Worm (Caenorhabditis elegans) whole organism, L3 larva: ENCODE data around the gene egl-6.

Source experiments
- R02D3.7 ChIP-seq: fragments of 150-350 bp; optimal IDR thresholded peaks from 2 replicates; lab custom pipeline; 2014; ENCODE audit warnings: missing biosample characterization, missing genetic modification characterization
- ZK546.5 ChIP-seq: sonication (generic microtip); optimal IDR thresholded peaks from 2 replicates; lab custom pipeline; 2017; ENCODE audit warnings: missing biosample characterization, missing genetic modification characterization
- ama-1 ChIP-seq: fragments of 150-350 bp; optimal IDR thresholded peaks from 2 replicates; lab custom pipeline; 2018
- ceh-16 ChIP-seq: sonication (generic microtip); optimal IDR thresholded peaks from 2 replicates; lab custom pipeline; 2017; ENCODE audit warnings: missing biosample characterization, missing genetic modification characterization
- ceh-82 ChIP-seq: fragments of 150-350 bp; optimal IDR thresholded peaks from 2 replicates; lab custom pipeline; 2014; ENCODE audit warnings: missing biosample characterization, missing genetic modification characterization
- ceh-9 ChIP-seq: sonication (generic microtip); optimal IDR thresholded peaks from 2 replicates; lab custom pipeline; 2018; ENCODE audit warnings: missing biosample characterization, missing genetic modification characterization
- daf-12 ChIP-seq: fragments of 150-350 bp; optimal IDR thresholded peaks from 2 replicates; lab custom pipeline; 2014; ENCODE audit warnings: missing biosample characterization, missing genetic modification reagents, missing genetic modification characterization
- egl-27 ChIP-seq: sonication (generic microtip); optimal IDR thresholded peaks from 4 replicates; lab custom pipeline; 2017; ENCODE audit warnings: missing biosample characterization, missing genetic modification reagents, missing genetic modification characterization
- elt-1 ChIP-seq: fragments of 150-350 bp; optimal IDR thresholded peaks from 2 replicates; lab custom pipeline; 2014; ENCODE audit warnings: missing biosample characterization, missing genetic modification characterization
- elt-2 ChIP-seq: sonication (generic microtip); optimal IDR thresholded peaks from 2 replicates; lab custom pipeline; 2016; ENCODE audit warnings: missing genetic modification reagents, mild to moderate bottlenecking, missing genetic modification characterization, missing compliant biosample characterization
- elt-3 ChIP-seq, 3 experiments: fragments of 150-350 bp in 1 of 3; sonication (generic microtip) in 2 of 3; optimal IDR thresholded peaks; 2 replicates in 2 of 3; 4 replicates in 1 of 3; lab custom pipeline; 2014 to 2017; ENCODE audit warnings: missing biosample characterization in 3 of 3, missing genetic modification characterization in 3 of 3
- fkh-10 ChIP-seq: sonication (generic microtip); optimal IDR thresholded peaks from 2 replicates; lab custom pipeline; 2017; ENCODE audit warnings: missing biosample characterization, missing genetic modification reagents, missing genetic modification characterization
- fkh-2 ChIP-seq: fragments of 150-350 bp; optimal IDR thresholded peaks from 2 replicates; lab custom pipeline; 2014; ENCODE audit warnings: missing biosample characterization, missing genetic modification reagents, missing genetic modification characterization
- jun-1 ChIP-seq: fragments of 150-350 bp; optimal IDR thresholded peaks from 2 replicates; lab custom pipeline; 2014; ENCODE audit warnings: missing biosample characterization, missing genetic modification reagents, missing genetic modification characterization
- lin-15B ChIP-seq: fragments of 150-350 bp; optimal IDR thresholded peaks from 2 replicates; lab custom pipeline; 2014; ENCODE audit warnings: missing biosample characterization, missing genetic modification characterization
- lsy-12 ChIP-seq: sonication (generic microtip); optimal IDR thresholded peaks from 2 replicates; lab custom pipeline; 2016; ENCODE audit warnings: mild to moderate bottlenecking, missing genetic modification characterization, missing compliant biosample characterization
- mdl-1 ChIP-seq: fragments of 150-350 bp; optimal IDR thresholded peaks from 2 replicates; lab custom pipeline; 2014; ENCODE audit warnings: missing biosample characterization, missing genetic modification characterization
- mml-1 ChIP-seq: fragments of 150-350 bp; sonication (generic microtip); optimal IDR thresholded peaks from 3 replicates; lab custom pipeline; 2014; ENCODE audit warnings: missing biosample characterization, missing genetic modification characterization
- nfya-1 ChIP-seq: sonication (generic microtip); optimal IDR thresholded peaks from 2 replicates; lab custom pipeline; 2017; ENCODE audit warnings: missing genetic modification characterization, mild to moderate bottlenecking, missing compliant biosample characterization, antibody characterized with exemption, moderate library complexity; ENCODE audit not compliant: insufficient read depth
- nhr-11 ChIP-seq: fragments of 150-350 bp; optimal IDR thresholded peaks from 2 replicates; lab custom pipeline; 2014; ENCODE audit warnings: missing biosample characterization, missing genetic modification characterization
- nhr-237 ChIP-seq: fragments of 150-350 bp; optimal IDR thresholded peaks from 2 replicates; lab custom pipeline; 2014; ENCODE audit warnings: missing biosample characterization, missing genetic modification characterization
- nhr-25 ChIP-seq: sonication (generic microtip); optimal IDR thresholded peaks from 2 replicates; lab custom pipeline; 2017; ENCODE audit warnings: missing biosample characterization, missing genetic modification characterization
- nhr-43 ChIP-seq: sonication (generic microtip); optimal IDR thresholded peaks from 2 replicates; lab custom pipeline; 2016; ENCODE audit warnings: mild to moderate bottlenecking, missing genetic modification characterization, missing compliant biosample characterization; ENCODE audit not compliant: poor library complexity, severe bottlenecking
- nhr-76 ChIP-seq: fragments of 150-350 bp; sonication (generic microtip); optimal IDR thresholded peaks from 5 replicates; lab custom pipeline; 2014; ENCODE audit warnings: missing biosample characterization, missing genetic modification characterization
- nhr-77 ChIP-seq: fragments of 150-350 bp; optimal IDR thresholded peaks from 2 replicates; lab custom pipeline; 2014; ENCODE audit warnings: missing biosample characterization, missing genetic modification characterization
- pha-4 ChIP-seq: fragments of 150-350 bp; optimal IDR thresholded peaks from 2 replicates; lab custom pipeline; 2014; ENCODE audit warnings: missing biosample characterization, missing genetic modification reagents, missing genetic modification characterization
- pqm-1 ChIP-seq: fragments of 150-350 bp; optimal IDR thresholded peaks from 2 replicates; lab custom pipeline; 2017; ENCODE audit warnings: missing biosample characterization, missing genetic modification characterization, inconsistent platforms
- sea-2 ChIP-seq: fragments of 150-350 bp; sonication (generic microtip); optimal IDR thresholded peaks from 4 replicates; lab custom pipeline; 2014; ENCODE audit warnings: missing biosample characterization, missing genetic modification reagents, missing genetic modification characterization
- snpc-4 ChIP-seq: fragments of 150-350 bp; optimal IDR thresholded peaks from 2 replicates; lab custom pipeline; 2014; ENCODE audit warnings: missing biosample characterization, missing genetic modification characterization
- tbx-2 ChIP-seq: sonication (generic microtip); optimal IDR thresholded peaks from 2 replicates; lab custom pipeline; 2016; ENCODE audit warnings: mild to moderate bottlenecking, missing genetic modification characterization, missing compliant biosample characterization
- unc-39 ChIP-seq: sonication (generic microtip); optimal IDR thresholded peaks from 4 replicates; lab custom pipeline; 2017; ENCODE audit warnings: missing biosample characterization, missing genetic modification characterization
- unc-62 ChIP-seq: fragments of 150-350 bp; sonication (generic microtip); optimal IDR thresholded peaks from 4 replicates; lab custom pipeline; 2014; ENCODE audit warnings: missing biosample characterization, missing genetic modification reagents, missing genetic modification characterization
- zag-1 ChIP-seq: fragments of 150-350 bp; optimal IDR thresholded peaks from 2 replicates; lab custom pipeline; 2014; ENCODE audit warnings: missing biosample characterization, missing genetic modification characterization
- ztf-11 ChIP-seq: fragments of 150-350 bp; optimal IDR thresholded peaks from 2 replicates; lab custom pipeline; 2014; ENCODE audit warnings: missing biosample characterization, missing genetic modification characterization

egl-6 gene

ce11 chrX:5901499-5901898 is 29.4 kb upstream of the egl-6 start:
- TF ChIP-seq lsy-12 (tag; lab: Kevin White, UChicago), result no peak
- no peak for TF ChIP-seq nhr-43 (tag; lab: Kevin White, UChicago)
- TF ChIP-seq nhr-77 (tag; lab: Kevin White, UChicago), result no peak
- TF ChIP-seq fkh-2, result no peak
- TF ChIP-seq R02D3.7 (tag; lab: Kevin White, UChicago), result no peak
- no peak for TF ChIP-seq elt-1 (tag; lab: Kevin White, UChicago)
- TF ChIP-seq ZK546.5 (tag; lab: Kevin White, UChicago), result no peak
- TF ChIP-seq pha-4 (tag; lab: Kevin White, UChicago), result no peak
- no peak for TF ChIP-seq zag-1 (tag; lab: Kevin White, UChicago)
- TF ChIP-seq ceh-82 (tag; lab: Kevin White, UChicago), result no peak
- TF ChIP-seq mdl-1, result no peak
- TF ChIP-seq mml-1 (tag; lab: Kevin White, UChicago), result no peak
- no peak for TF ChIP-seq snpc-4
- TF ChIP-seq, all 47 proteins: peak for 0

- TF ChIP-seq nhr-25 (tag; lab: Kevin White, UChicago), result no peak
- no peak for TF ChIP-seq snpc-4
- TF ChIP-seq ceh-9, result no peak
- TF ChIP-seq elt-1 (tag; lab: Kevin White, UChicago), result no peak
- no peak for TF ChIP-seq jun-1 (tag; lab: Kevin White, UChicago)
- no peak for TF ChIP-seq mdl-1
- TF ChIP-seq elt-3 (tag; optimal IDR thresholded peaks at IDR 0.05; lab: Kevin White, UChicago), result no peak
- TF ChIP-seq sea-2 (GFP tag; lab: Kevin White, UChicago), result no peak
Observed at ce11 chrX:5903896-5904295, 27.0 kb upstream of the egl-6 start.

DNA sequence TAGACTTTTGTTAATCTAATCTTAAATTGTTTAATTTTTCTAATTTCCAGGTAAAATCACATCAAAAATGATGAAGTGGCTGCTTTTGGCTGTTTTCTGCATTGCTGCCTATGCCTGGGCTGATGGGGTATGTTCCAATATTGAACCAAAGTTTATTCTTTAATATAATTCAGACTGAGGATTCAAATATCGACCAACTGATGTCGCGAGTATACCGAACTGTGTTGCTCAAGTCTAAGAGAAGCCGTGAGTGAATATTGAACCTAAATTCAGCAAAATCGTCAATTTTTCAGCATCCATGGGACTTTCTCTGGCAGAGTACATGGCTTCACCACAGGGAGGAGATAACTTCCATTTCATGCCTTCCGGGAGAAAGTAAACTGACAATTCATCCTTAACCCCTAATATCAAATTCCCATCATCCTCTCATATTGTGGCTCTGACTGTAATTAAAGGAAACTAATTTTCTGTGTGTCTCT is 26.3 kb upstream of the egl-6 start, which contains the start of gene nlp-49:
TSS of gene nlp-49 (plus strand) at position 51 of the 479 bp plus-strand sequence.
- TF ChIP-seq nhr-43 (tag; lab: Kevin White, UChicago), result no peak
- no peak for TF ChIP-seq R02D3.7 (tag; lab: Kevin White, UChicago)
- TF ChIP-seq jun-1 (tag; lab: Kevin White, UChicago), result no peak
- TF ChIP-seq ceh-82 (tag; lab: Kevin White, UChicago), result no peak
- no peak for TF ChIP-seq egl-27
- TF ChIP-seq unc-39 (tag; lab: Kevin White, UChicago), result no peak
- no peak for TF ChIP-seq nhr-25 (tag; lab: Kevin White, UChicago)
- TF ChIP-seq nhr-76, result no peak
- no peak for TF ChIP-seq snpc-4
- TF ChIP-seq nfya-1 (tag; lab: Kevin White, UChicago), result no peak
- no peak for TF ChIP-seq ama-1 (lab: Kevin White, UChicago)
- no peak for TF ChIP-seq daf-12 (tag; lab: Kevin White, UChicago)
- TF ChIP-seq sea-2 (GFP tag; lab: Kevin White, UChicago), result no peak
- no peak for TF ChIP-seq ceh-16 (tag; lab: Kevin White, UChicago)
- TF ChIP-seq elt-1 (tag; lab: Kevin White, UChicago), result no peak
- TF ChIP-seq lin-15B (tag; lab: Kevin White, UChicago), result no peak
- TF ChIP-seq pha-4 (tag; lab: Kevin White, UChicago), result no peak
- TF ChIP-seq mml-1 (tag; lab: Kevin White, UChicago), result no peak
- no peak for TF ChIP-seq ztf-11 (tag; lab: Kevin White, UChicago)
- TF ChIP-seq, all 47 proteins: peak for 0

ce11 chrX:5905764-5906163 is 25.2 kb upstream of the egl-6 start:
- TF ChIP-seq pqm-1 (tag; lab: Kevin White, UChicago) (no peak), ama-1 (lab: Kevin White, UChicago) (no peak), ceh-16 (tag; lab: Kevin White, UChicago) (no peak), elt-1 (tag; lab: Kevin White, UChicago) (no peak), nhr-25 (tag; lab: Kevin White, UChicago) (no peak), tbx-2 (no peak), fkh-10 (GFP tag; lab: Kevin White, UChicago) (no peak)

- no peak for TF ChIP-seq lsy-12 (tag; lab: Kevin White, UChicago)
- no peak for TF ChIP-seq ztf-11 (tag; lab: Kevin White, UChicago)
- no peak for TF ChIP-seq nhr-77 (tag; lab: Kevin White, UChicago)
- TF ChIP-seq mdl-1, result no peak
- TF ChIP-seq elt-1 (tag; lab: Kevin White, UChicago), result no peak
- no peak for TF ChIP-seq nfya-1 (tag; lab: Kevin White, UChicago)
- no peak for TF ChIP-seq fkh-10 (GFP tag; lab: Kevin White, UChicago)
- no peak for TF ChIP-seq ceh-9
- TF ChIP-seq unc-39 (tag; lab: Kevin White, UChicago), result no peak
- TF ChIP-seq nhr-11, result no peak
- no peak for TF ChIP-seq lin-15B (tag; lab: Kevin White, UChicago)
- TF ChIP-seq sea-2 (GFP tag; lab: Kevin White, UChicago), result no peak
- TF ChIP-seq ceh-82 (tag; lab: Kevin White, UChicago), result no peak
- TF ChIP-seq fkh-2, result no peak
- TF ChIP-seq elt-2 (tag; lab: Kevin White, UChicago), result no peak
- TF ChIP-seq nhr-76, result no peak
- TF ChIP-seq elt-3 (tag; optimal IDR thresholded peaks at IDR 0.05; lab: Kevin White, UChicago), result no peak
- no peak for TF ChIP-seq nhr-237 (tag; lab: Kevin White, UChicago)
- no peak for TF ChIP-seq egl-27
- no peak for TF ChIP-seq unc-62 (GFP tag; lab: Kevin White, UChicago)
Observed at ce11 chrX:5917284-5917683, 13.6 kb upstream of the egl-6 start, which contains the start of gene Y23B4A.1. TSS of gene Y23B4A.1 (minus strand) at chrX:5917384.
